Fruit fly (Drosophila melanogaster) whole organism, embryonic: ENCODE results near the gene CG32767.

Source experiments
- Bgb ChIP-seq: fragments of 200-800 bp; sonication (Bioruptor generic); IDR thresholded peaks from 2 replicates; pipeline ENCODE4 v1.3.6; 2022; ENCODE audit warnings: missing biosample characterization, missing genetic modification characterization; ENCODE audit not compliant: partially characterized antibody
- CG10267 ChIP-seq: fragments of 200-800 bp; sonication (Bioruptor generic); optimal IDR thresholded peaks from 2 replicates; lab custom pipeline; 2018; ENCODE audit warnings: missing biosample characterization, mild to moderate bottlenecking, missing genetic modification characterization, moderate library complexity
- CG11456 ChIP-seq: fragments of 200-800 bp; sonication (Bioruptor generic); IDR thresholded peaks from 3 replicates; pipeline ENCODE4 v1.3.6; 2022; ENCODE audit warnings: missing biosample characterization, missing genetic modification characterization
- CG11695 ChIP-seq: fragments of 200-800 bp; sonication (Bioruptor generic); IDR thresholded peaks from 3 replicates; pipeline ENCODE4 v1.3.6; 2022; ENCODE audit warnings: missing biosample characterization, missing genetic modification characterization
- CG12071 ChIP-seq: fragments of 200-800 bp; sonication (Bioruptor generic); optimal IDR thresholded peaks from 3 replicates; lab custom pipeline; 2018; ENCODE audit warnings: missing biosample characterization, mild to moderate bottlenecking, missing genetic modification characterization
- CG12236 ChIP-seq: fragments of 200-800 bp; sonication (Bioruptor generic); optimal IDR thresholded peaks from 2 replicates; lab custom pipeline; 2016; ENCODE audit warnings: missing biosample characterization, missing genetic modification characterization
- CG13775 ChIP-seq: fragments of 200-800 bp; sonication (Bioruptor generic); optimal IDR thresholded peaks from 3 replicates; lab custom pipeline; 2017; ENCODE audit warnings: missing biosample characterization, mild to moderate bottlenecking, missing genetic modification characterization
- CG16813 ChIP-seq: fragments of 200-800 bp; sonication (Bioruptor generic); IDR thresholded peaks from 3 replicates; pipeline ENCODE4 v1.3.6; 2022; ENCODE audit warnings: missing biosample characterization, missing genetic modification characterization; ENCODE audit not compliant: partially characterized antibody
- CG18262 ChIP-seq: fragments of 200-800 bp; optimal IDR thresholded peaks from 3 replicates; lab custom pipeline; 2019; ENCODE audit warnings: missing biosample characterization, mild to moderate bottlenecking, missing genetic modification characterization, moderate library complexity
- CG2120 ChIP-seq: fragments of 200-800 bp; sonication (Bioruptor generic); optimal IDR thresholded peaks from 3 replicates; lab custom pipeline; 2016; ENCODE audit warnings: missing biosample characterization, missing genetic modification characterization
- CG2712 ChIP-seq: fragments of 200-800 bp; optimal IDR thresholded peaks from 3 replicates; lab custom pipeline; 2019; ENCODE audit warnings: missing biosample characterization, mild to moderate bottlenecking, missing genetic modification characterization, moderate library complexity
- CG3163 ChIP-seq: fragments of 200-800 bp; sonication (Bioruptor generic); optimal IDR thresholded peaks from 3 replicates; lab custom pipeline; 2016; ENCODE audit warnings: missing biosample characterization, missing genetic modification characterization
- CG33213 ChIP-seq: fragments of 200-800 bp; sonication (Bioruptor generic); optimal IDR thresholded peaks from 3 replicates; lab custom pipeline; 2016; ENCODE audit warnings: missing biosample characterization, missing genetic modification characterization
- CG4282 ChIP-seq: fragments of 200-800 bp; sonication (Bioruptor generic); optimal IDR thresholded peaks from 2 replicates; lab custom pipeline; 2016; ENCODE audit warnings: missing biosample characterization, missing genetic modification characterization
- CG4730 ChIP-seq: fragments of 200-800 bp; sonication (Bioruptor generic); IDR thresholded peaks from 2 replicates; pipeline ENCODE4 v1.3.6; 2022; ENCODE audit warnings: missing biosample characterization, missing genetic modification characterization
- CG7372 ChIP-seq: fragments of 200-800 bp; sonication (Bioruptor generic); IDR thresholded peaks from 2 replicates; pipeline ENCODE4 v1.3.6; 2022; ENCODE audit warnings: missing biosample characterization, missing genetic modification characterization
- CG7928 ChIP-seq: fragments of 200-800 bp; sonication (Bioruptor generic); optimal IDR thresholded peaks from 2 replicates; lab custom pipeline; 2017; ENCODE audit warnings: missing biosample characterization, mild to moderate bottlenecking, missing genetic modification characterization
- CG7963 ChIP-seq: fragments of 200-800 bp; sonication (Bioruptor generic); IDR thresholded peaks from 3 replicates; pipeline ENCODE4 v1.3.6; 2022; ENCODE audit warnings: missing biosample characterization, missing genetic modification characterization; ENCODE audit not compliant: partially characterized antibody
- CoRest ChIP-seq: fragments of 200-800 bp; sonication (Bioruptor generic); optimal IDR thresholded peaks from 3 replicates; lab custom pipeline; 2018; ENCODE audit warnings: missing biosample characterization, mild to moderate bottlenecking, missing genetic modification characterization, moderate library complexity
- Ets65A ChIP-seq: fragments of 200-800 bp; sonication (Bioruptor generic); peaks from one replicate; lab custom pipeline; 2016; ENCODE audit warnings: missing biosample characterization, missing genetic modification characterization
- Fer2 ChIP-seq: fragments of 200-800 bp; sonication (Bioruptor generic); optimal IDR thresholded peaks from 2 replicates; lab custom pipeline; 2018; ENCODE audit warnings: missing biosample characterization, mild to moderate bottlenecking, missing genetic modification characterization, moderate library complexity
- HmgZ ChIP-seq: fragments of 200-800 bp; sonication (Bioruptor generic); optimal IDR thresholded peaks from 2 replicates; lab custom pipeline; 2018; ENCODE audit warnings: missing biosample characterization, mild to moderate bottlenecking, missing genetic modification characterization
- MESR4 ChIP-seq: fragments of 200-800 bp; sonication (Bioruptor generic); optimal IDR thresholded peaks from 2 replicates; lab custom pipeline; 2018; ENCODE audit warnings: missing biosample characterization, mild to moderate bottlenecking, missing genetic modification characterization, moderate library complexity
- NfI ChIP-seq: fragments of 200-800 bp; sonication (Bioruptor generic); optimal IDR thresholded peaks from 3 replicates; lab custom pipeline; 2018; ENCODE audit warnings: missing biosample characterization, mild to moderate bottlenecking, missing genetic modification characterization, moderate library complexity
- PHDP ChIP-seq: fragments of 200-800 bp; sonication (Bioruptor generic); optimal IDR thresholded peaks from 3 replicates; lab custom pipeline; 2018; ENCODE audit warnings: missing biosample characterization, mild to moderate bottlenecking, missing genetic modification characterization, moderate library complexity
- Ptx1 ChIP-seq: fragments of 200-800 bp; sonication (Bioruptor generic); IDR thresholded peaks from 2 replicates; pipeline ENCODE4 v1.3.6; 2022; ENCODE audit warnings: missing biosample characterization, missing genetic modification characterization
- Side ChIP-seq: fragments of 200-800 bp; sonication (Bioruptor generic); optimal IDR thresholded peaks from 2 replicates; lab custom pipeline; 2016; ENCODE audit warnings: missing biosample characterization, missing genetic modification characterization
- Sox102F ChIP-seq: fragments of 200-800 bp; sonication (Bioruptor generic); optimal IDR thresholded peaks from 2 replicates; lab custom pipeline; 2018; ENCODE audit warnings: missing biosample characterization, mild to moderate bottlenecking, missing genetic modification characterization, moderate library complexity
- ci ChIP-seq: fragments of 200-800 bp; sonication (Bioruptor generic); IDR thresholded peaks from 3 replicates; pipeline ENCODE4 v1.3.6; 2022; ENCODE audit warnings: missing biosample characterization, missing genetic modification characterization
- cwo ChIP-seq: fragments of 200-800 bp; sonication (Bioruptor generic); optimal IDR thresholded peaks from 3 replicates; lab custom pipeline; 2017; ENCODE audit warnings: missing biosample characterization, missing genetic modification characterization, mild to moderate bottlenecking, moderate library complexity, missing genetic modification reagents
- dysf ChIP-seq: fragments of 200-800 bp; sonication (Bioruptor generic); IDR thresholded peaks from 3 replicates; pipeline ENCODE4 v1.3.6; 2022; ENCODE audit warnings: missing biosample characterization, missing genetic modification characterization
- fu2 ChIP-seq: fragments of 200-800 bp; sonication (Bioruptor generic); optimal IDR thresholded peaks from 2 replicates; lab custom pipeline; 2016; ENCODE audit warnings: missing biosample characterization, missing genetic modification characterization
- gcm2 ChIP-seq: fragments of 200-800 bp; sonication (Bioruptor generic); optimal IDR thresholded peaks from 2 replicates; lab custom pipeline; 2016; ENCODE audit warnings: missing biosample characterization, missing genetic modification characterization
- gem ChIP-seq: fragments of 200-800 bp; sonication (Bioruptor generic); optimal IDR thresholded peaks from 2 replicates; lab custom pipeline; 2019; ENCODE audit warnings: missing biosample characterization, mild to moderate bottlenecking, missing genetic modification characterization, moderate library complexity
- grau ChIP-seq: fragments of 200-800 bp; optimal IDR thresholded peaks from 3 replicates; lab custom pipeline; 2019; ENCODE audit warnings: missing biosample characterization, mild to moderate bottlenecking, missing genetic modification characterization, moderate library complexity
- grn ChIP-seq: fragments of 200-800 bp; sonication (Bioruptor generic); optimal IDR thresholded peaks from 3 replicates; lab custom pipeline; 2017; ENCODE audit warnings: missing biosample characterization, missing genetic modification characterization
- h ChIP-seq: fragments of >200 bp; optimal IDR thresholded peaks from 2 replicates; lab custom pipeline; 2017
- ham ChIP-seq: fragments of 200-800 bp; sonication (Bioruptor generic); IDR thresholded peaks from 2 replicates; pipeline ENCODE4 v1.3.6; 2022; ENCODE audit warnings: missing biosample characterization, missing genetic modification characterization
- hbn ChIP-seq: fragments of 200-800 bp; sonication (Bioruptor generic); IDR thresholded peaks from 2 replicates; pipeline ENCODE4 v1.3.6; 2022; ENCODE audit warnings: missing biosample characterization, missing genetic modification characterization; ENCODE audit not compliant: partially characterized antibody
- inv ChIP-seq: fragments of 200-800 bp; sonication (Bioruptor generic); IDR thresholded peaks from 2 replicates; pipeline ENCODE4 v1.3.6; 2022; ENCODE audit warnings: missing biosample characterization, missing genetic modification characterization; ENCODE audit not compliant: partially characterized antibody
- jumu ChIP-seq: fragments of 200-800 bp; sonication (Bioruptor generic); optimal IDR thresholded peaks from 3 replicates; lab custom pipeline; 2016; ENCODE audit warnings: missing biosample characterization, missing genetic modification characterization
- kah ChIP-seq: fragments of 200-800 bp; sonication (Bioruptor generic); optimal IDR thresholded peaks from 2 replicates; lab custom pipeline; 2018; ENCODE audit warnings: missing biosample characterization, mild to moderate bottlenecking, missing genetic modification characterization
- knrl ChIP-seq: fragments of 200-800 bp; sonication (Bioruptor generic); IDR thresholded peaks from 3 replicates; pipeline ENCODE4 v1.3.6; 2022; ENCODE audit warnings: missing biosample characterization, missing genetic modification characterization; ENCODE audit not compliant: partially characterized antibody
- lab ChIP-seq: fragments of 200-800 bp; sonication (Bioruptor generic); optimal IDR thresholded peaks from 3 replicates; lab custom pipeline; 2017; ENCODE audit warnings: missing biosample characterization, missing genetic modification characterization, mild to moderate bottlenecking, moderate library complexity, missing genetic modification reagents
- lmd ChIP-seq: fragments of 200-800 bp; sonication (Bioruptor generic); IDR thresholded peaks from 2 replicates; pipeline ENCODE4 v1.3.6; 2022; ENCODE audit warnings: missing biosample characterization, missing genetic modification characterization
- rib ChIP-seq: fragments of 200-800 bp; sonication (Bioruptor generic); IDR thresholded peaks from 2 replicates; pipeline ENCODE4 v1.3.6; 2022; ENCODE audit warnings: missing biosample characterization, missing genetic modification characterization
- sd ChIP-seq: fragments of 200-800 bp; sonication (Bioruptor generic); optimal IDR thresholded peaks from 3 replicates; lab custom pipeline; 2018; ENCODE audit warnings: missing biosample characterization, mild to moderate bottlenecking, missing genetic modification characterization, moderate library complexity
- ssp ChIP-seq: fragments of 200-800 bp; sonication (Bioruptor generic); IDR thresholded peaks from 2 replicates; pipeline ENCODE4 v1.3.6; 2022; ENCODE audit warnings: missing biosample characterization, missing genetic modification characterization

Gene CG32767

DNA sequence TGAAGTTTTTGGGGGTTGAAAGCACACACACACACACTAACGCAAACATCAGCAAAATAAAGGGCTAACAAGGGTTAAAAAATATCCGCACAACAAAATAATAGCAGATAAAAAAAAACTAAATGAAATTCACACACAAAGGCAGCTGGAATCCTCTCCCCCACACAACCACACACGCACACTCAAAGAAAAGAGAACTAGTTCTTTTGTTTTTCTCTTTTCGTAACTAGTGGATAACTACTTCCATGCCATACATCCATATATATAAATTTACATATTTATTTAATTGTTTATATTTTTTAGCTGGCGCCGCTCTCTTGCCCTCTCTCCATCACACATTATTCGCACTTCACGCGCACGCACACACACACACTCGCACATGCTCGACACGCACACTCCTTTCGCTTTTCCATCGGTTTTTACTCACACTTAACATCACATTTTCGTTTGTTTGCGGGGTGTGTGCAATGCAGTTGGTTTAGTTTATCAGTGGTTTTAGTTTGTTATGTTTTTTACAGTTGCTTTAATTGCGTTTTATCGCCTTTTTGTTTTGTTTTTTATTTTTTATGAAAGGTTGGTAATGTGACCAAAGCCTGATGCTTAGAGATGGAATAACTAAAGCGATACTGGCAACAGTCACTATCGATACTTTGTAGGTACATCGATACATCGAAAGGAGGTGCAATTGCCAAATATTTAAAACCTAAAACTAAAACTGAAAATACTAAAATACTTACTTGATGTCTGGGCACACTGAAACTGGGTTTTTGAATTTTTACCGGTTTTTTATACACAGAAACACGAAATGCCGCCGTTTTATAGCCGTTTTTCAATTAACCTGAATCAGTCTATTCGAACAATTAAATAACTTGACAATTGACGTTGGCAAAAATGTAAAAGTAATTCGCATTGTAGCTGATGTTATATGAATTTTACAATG, at the start of gene CG32767 (continued):
- TF ChIP-seq CG7928 (GFP tag; lab: Kevin White, UChicago) (no peak), CG10267 (tag; lab: Kevin White, UChicago) (peak; percentile 39), MESR4 (peak; percentile 74), cwo (GFP tag; lab: Kevin White, UChicago) (peak; percentile 18), hbn (GFP tag; lab: Robert Waterston, UW) (peak; percentile 76), Side (peak; percentile 12), PHDP (tag; lab: Kevin White, UChicago) (peak; percentile 22), sd (tag; lab: Kevin White, UChicago) (no peak), grau (tag; lab: Kevin White, UChicago) (peak; percentile 26), grn (no peak), lmd (GFP tag; lab: Robert Waterston, UW) (0 out of 2 replicates have a peak, but pooled peaks have one; percentile 18), fu2 (GFP tag; lab: Kevin White, UChicago) (peak; percentile 16), CG18262 (peak; percentile 15), inv (GFP tag; lab: Robert Waterston, UW) (peak; percentile 93), Bgb (GFP tag; lab: Robert Waterston, UW) (peak; percentile 96), Fer2 (tag; lab: Kevin White, UChicago) (no peak), gcm2 (GFP tag; lab: Kevin White, UChicago) (no peak), CG33213 (GFP tag; lab: Kevin White, UChicago) (peak; percentile 60), ssp (GFP tag; lab: Robert Waterston, UW) (no peak), CG4730 (GFP tag; lab: Robert Waterston, UW) (peak; percentile 19; the same call in 1 of the 2 replicates), HmgZ (peak; percentile 20), CG16813 (peak; percentile 93), CG7372 (no peak), CG12236 (GFP tag; lab: Kevin White, UChicago) (no peak), dysf (GFP tag; lab: Robert Waterston, UW) (peak; percentile 41; the same call in 1 of the 3 replicates), h (lab: Kevin White, UChicago) (no peak), Ets65A (GFP tag; lab: Kevin White, UChicago) (peak; percentile 17), kah (GFP tag; lab: Kevin White, UChicago) (no peak), CG4282 (GFP tag; lab: Kevin White, UChicago) (no peak), CG13775 (GFP tag; lab: Kevin White, UChicago) (no peak), CG3163 (GFP tag; lab: Kevin White, UChicago) (no peak), gem (tag; lab: Kevin White, UChicago) (peak; percentile 58), CG12071 (GFP tag; lab: Kevin White, UChicago) (peak; percentile 39), ci (0 out of 3 replicates have a peak, but pooled peaks have one; percentile 41), CoRest (peak; percentile 44), CG11695 (GFP tag; lab: Robert Waterston, UW) (peak; percentile 52; the same call in 2 of the 3 replicates), Ptx1 (no peak), lab (GFP tag; lab: Kevin White, UChicago) (peak; percentile 33), knrl (peak; percentile 93), NfI (GFP tag; lab: Kevin White, UChicago) (no peak), CG2712 (tag; lab: Kevin White, UChicago) (peak; percentile 32), CG11456 (GFP tag; lab: Robert Waterston, UW) (no peak), CG2120 (GFP tag; lab: Kevin White, UChicago) (peak; percentile 38), ham (GFP tag; lab: Robert Waterston, UW) (no peak), CG7963 (GFP tag; lab: Robert Waterston, UW) (peak; percentile 87), rib (GFP tag; lab: Robert Waterston, UW) (no peak), jumu (GFP tag; lab: Kevin White, UChicago) (peak; percentile 6), Sox102F (peak; percentile 34)
